Worm (Caenorhabditis elegans): ENCODE results near the gene adt-2.

DNA sequence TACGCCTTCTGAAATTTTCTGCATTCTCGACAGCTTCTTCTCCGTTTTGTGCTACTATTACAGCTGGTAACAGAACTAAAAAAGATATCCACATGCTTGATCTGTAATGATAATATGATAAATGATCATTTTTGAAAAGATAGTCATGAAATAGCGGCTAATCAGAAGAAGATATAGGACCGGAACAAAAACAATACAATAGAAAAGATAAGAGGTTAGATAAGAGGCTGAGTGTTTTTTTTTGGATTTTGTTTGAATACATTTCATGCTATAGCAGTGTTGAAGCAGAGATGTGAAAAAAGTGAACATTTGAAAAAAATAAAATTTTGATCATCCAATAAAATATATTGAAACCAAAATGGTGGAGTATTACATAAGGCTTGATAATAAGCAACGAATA lies 31.7 kb upstream of the adt-2 start, which contains the start of gene F46C8.8:
- no peak for TF ChIP-seq lin-39 (tag; optimal IDR thresholded peaks at IDR 0.05)
- TF ChIP-seq pha-4 (tag; optimal IDR thresholded peaks at IDR 0.05) = no peak
- TF ChIP-seq daf-12 (tag; optimal IDR thresholded peaks at IDR 0.05) = no peak
- no peak for TF ChIP-seq eor-1 (tag; optimal IDR thresholded peaks at IDR 0.05)
- no peak for TF ChIP-seq nhr-11 (tag; optimal IDR thresholded peaks at IDR 0.05)
- TF ChIP-seq ceh-16 (tag; optimal IDR thresholded peaks at IDR 0.05) = no peak
- TF ChIP-seq ztf-11 (tag; optimal IDR thresholded peaks at IDR 0.05) = no peak

All from whole organism, L3 larva.